Fruit fly (Drosophila melanogaster) whole organism, embryonic: Measurements from ENCODE around the gene CG11294.

Source experiments
- Awh ChIP-seq: fragments of 200-800 bp; sonication (Bioruptor generic); IDR thresholded peaks from 2 replicates; pipeline ENCODE4, ENCODE4 v1.3.6; 2022; ENCODE audit warnings: missing biosample characterization, missing genetic modification characterization
- BtbVII ChIP-seq: fragments of 200-800 bp; sonication (Bioruptor generic); optimal IDR thresholded peaks from 3 replicates; lab custom pipeline; 2017; ENCODE audit warnings: missing biosample characterization, mild to moderate bottlenecking, missing genetic modification characterization
- CG10462 ChIP-seq: fragments of 200-800 bp; sonication (Bioruptor generic); optimal IDR thresholded peaks from 2 replicates; lab custom pipeline; 2016; ENCODE audit warnings: missing biosample characterization, missing genetic modification characterization
- CG10979 ChIP-seq: fragments of 200-800 bp; sonication (Bioruptor generic); optimal IDR thresholded peaks from 2 replicates; lab custom pipeline; 2018; ENCODE audit warnings: missing biosample characterization, mild to moderate bottlenecking, missing genetic modification characterization, moderate library complexity
- CG12299 ChIP-seq: fragments of 200-800 bp; sonication (Bioruptor generic); optimal IDR thresholded peaks from 2 replicates; lab custom pipeline; 2018; ENCODE audit warnings: missing biosample characterization, mild to moderate bottlenecking, missing genetic modification characterization
- CG13296 ChIP-seq: fragments of 200-800 bp; sonication (Bioruptor generic); optimal IDR thresholded peaks from 3 replicates; lab custom pipeline; 2018; ENCODE audit warnings: missing biosample characterization, mild to moderate bottlenecking, missing genetic modification characterization
- CG15479 ChIP-seq: fragments of 200-800 bp; sonication (Bioruptor generic); optimal IDR thresholded peaks from 3 replicates; lab custom pipeline; 2019; ENCODE audit warnings: missing biosample characterization, mild to moderate bottlenecking, missing genetic modification characterization, moderate library complexity
- CG2678 ChIP-seq: fragments of 200-800 bp; sonication (Bioruptor generic); optimal IDR thresholded peaks from 3 replicates; lab custom pipeline; 2019; ENCODE audit warnings: missing biosample characterization, mild to moderate bottlenecking, missing genetic modification characterization, moderate library complexity
- CG30431 ChIP-seq: fragments of 200-800 bp; sonication (Bioruptor generic); optimal IDR thresholded peaks from 2 replicates; lab custom pipeline; 2017; ENCODE audit warnings: missing biosample characterization, missing genetic modification characterization
- CG3847 ChIP-seq: fragments of 200-800 bp; sonication (Bioruptor generic); IDR thresholded peaks from 2 replicates; pipeline ENCODE4 v1.3.6; 2022; ENCODE audit warnings: missing biosample characterization, missing genetic modification characterization
- CG4360 ChIP-seq: fragments of 200-800 bp; sonication (Bioruptor generic); IDR thresholded peaks from 2 replicates; pipeline ENCODE4 v1.3.6; 2022; ENCODE audit warnings: missing biosample characterization, missing genetic modification characterization
- CG5245 ChIP-seq: fragments of 200-800 bp; sonication (Bioruptor generic); optimal IDR thresholded peaks from 3 replicates; lab custom pipeline; 2016; ENCODE audit warnings: missing biosample characterization, missing genetic modification characterization
- CG6683 ChIP-seq: fragments of 200-800 bp; sonication (Bioruptor generic); optimal IDR thresholded peaks from 2 replicates; lab custom pipeline; 2017; ENCODE audit warnings: missing biosample characterization, mild to moderate bottlenecking, missing genetic modification characterization, missing genetic modification reagents
- CG6854 ChIP-seq: fragments of 200-800 bp; sonication (Bioruptor generic); optimal IDR thresholded peaks from 3 replicates; lab custom pipeline; 2017; ENCODE audit warnings: missing biosample characterization, mild to moderate bottlenecking, missing genetic modification characterization
- CG8478 ChIP-seq: fragments of >200 bp; optimal IDR thresholded peaks from 2 replicates; lab custom pipeline; 2018
- Dbx ChIP-seq: fragments of 200-800 bp; sonication (Bioruptor generic); IDR thresholded peaks from 3 replicates; pipeline ENCODE4 v1.3.6; 2022; ENCODE audit warnings: missing biosample characterization, missing genetic modification characterization
- Gug ChIP-seq: fragments of 200-800 bp; sonication (Bioruptor generic); IDR thresholded peaks from 4 replicates; pipeline ENCODE4 v1.3.6; 2022; ENCODE audit warnings: missing biosample characterization, missing genetic modification characterization
- Hmr ChIP-seq: fragments of 200-800 bp; sonication (Bioruptor generic); optimal IDR thresholded peaks from 3 replicates; lab custom pipeline; 2017; ENCODE audit warnings: mild to moderate bottlenecking, missing biosample characterization, missing genetic modification reagents, missing genetic modification characterization
- Hr39 ChIP-seq: fragments of >200 bp; optimal IDR thresholded peaks from 2 replicates; lab custom pipeline; 2017
- Jarid2 ChIP-seq: fragments of 200-800 bp; sonication (Bioruptor generic); optimal IDR thresholded peaks from 3 replicates; lab custom pipeline; 2017; ENCODE audit warnings: mild to moderate bottlenecking, missing biosample characterization, missing genetic modification reagents, missing genetic modification characterization
- Med ChIP-seq: fragments of 200-800 bp; sonication (Bioruptor generic); peaks from one replicate; lab custom pipeline; 2016; ENCODE audit warnings: missing biosample characterization, missing genetic modification characterization, mild to moderate bottlenecking, inconsistent platforms, moderate library complexity
- Mes4 ChIP-seq: fragments of 200-800 bp; sonication (Bioruptor generic); optimal IDR thresholded peaks from 2 replicates; lab custom pipeline; 2016; ENCODE audit warnings: missing biosample characterization, missing genetic modification characterization
- Scr ChIP-seq: fragments of 200-800 bp; sonication (Bioruptor generic); IDR thresholded peaks from 2 replicates; pipeline ENCODE4 v1.3.6; 2022; ENCODE audit warnings: missing biosample characterization, missing genetic modification characterization; ENCODE audit not compliant: partially characterized antibody
- Side ChIP-seq: fragments of 200-800 bp; sonication (Bioruptor generic); optimal IDR thresholded peaks from 2 replicates; lab custom pipeline; 2016; ENCODE audit warnings: missing biosample characterization, missing genetic modification characterization
- Sin3A ChIP-seq: fragments of >200 bp; optimal IDR thresholded peaks from 2 replicates; lab custom pipeline; 2018
- Spps ChIP-seq: fragments of 200-800 bp; sonication (Bioruptor generic); optimal IDR thresholded peaks from 2 replicates; lab custom pipeline; 2018; ENCODE audit warnings: missing biosample characterization, mild to moderate bottlenecking, missing genetic modification characterization
- Ssrp ChIP-seq: fragments of 200-800 bp; sonication (Bioruptor generic); optimal IDR thresholded peaks from 2 replicates; lab custom pipeline; 2018; ENCODE audit warnings: missing biosample characterization, mild to moderate bottlenecking, missing genetic modification characterization, moderate library complexity
- Tbp ChIP-seq: fragments of >200 bp; optimal IDR thresholded peaks from 2 replicates; lab custom pipeline; 2018; ENCODE audit warnings: missing biosample characterization, missing genetic modification characterization
- cato ChIP-seq: fragments of 200-800 bp; sonication (Bioruptor generic); optimal IDR thresholded peaks from 2 replicates; lab custom pipeline; 2016; ENCODE audit warnings: missing biosample characterization, missing genetic modification characterization, borderline replicate concordance
- crol ChIP-seq: fragments of 200-800 bp; sonication (Bioruptor generic); IDR thresholded peaks from 2 replicates; pipeline ENCODE4 v1.3.6; 2022; ENCODE audit warnings: missing biosample characterization, missing genetic modification characterization
- dati ChIP-seq: fragments of 200-800 bp; sonication (Bioruptor generic); IDR thresholded peaks from 2 replicates; pipeline ENCODE4 v1.3.6; 2022; ENCODE audit warnings: missing biosample characterization, missing genetic modification characterization
- dimm ChIP-seq: fragments of 200-800 bp; sonication (Bioruptor generic); IDR thresholded peaks from 2 replicates; pipeline ENCODE4 v1.3.6; 2022; ENCODE audit warnings: missing biosample characterization, missing genetic modification characterization
- dpn ChIP-seq, 2 experiments: fragments of 200-800 bp; sonication (Bioruptor generic); optimal IDR thresholded peaks; 3 replicates each; lab custom pipeline; 2016; ENCODE audit warnings: missing biosample characterization in 2 of 2, missing genetic modification characterization in 2 of 2
- emc ChIP-seq: fragments of 200-800 bp; sonication (Bioruptor generic); optimal IDR thresholded peaks from 2 replicates; lab custom pipeline; 2016; ENCODE audit warnings: missing biosample characterization, missing genetic modification characterization
- h ChIP-seq: fragments of >200 bp; optimal IDR thresholded peaks from 2 replicates; lab custom pipeline; 2017
- insv ChIP-seq, 2 experiments: fragments of 200-800 bp; sonication (Bioruptor generic); optimal IDR thresholded peaks; 3 replicates each; lab custom pipeline; 2016 to 2018; ENCODE audit warnings: missing biosample characterization in 2 of 2, missing genetic modification characterization in 2 of 2
- jumu ChIP-seq: fragments of 200-800 bp; sonication (Bioruptor generic); optimal IDR thresholded peaks from 3 replicates; lab custom pipeline; 2016; ENCODE audit warnings: missing biosample characterization, missing genetic modification characterization
- lola ChIP-seq, 3 experiments: fragments of >200 bp in 2 of 3; fragments of 200-800 bp in 1 of 3; sonication (Bioruptor generic) in 1 of 3; optimal IDR thresholded peaks; 2 replicates each; lab custom pipeline; 2017 to 2019; ENCODE audit warnings: missing biosample characterization in 3 of 3, missing genetic modification characterization in 3 of 3, mild to moderate bottlenecking in 1 of 3, moderate library complexity in 1 of 3
- maf-S ChIP-seq: fragments of 200-800 bp; sonication (Bioruptor generic); optimal IDR thresholded peaks from 2 replicates; lab custom pipeline; 2016; ENCODE audit warnings: missing biosample characterization, missing genetic modification characterization
- onecut ChIP-seq: fragments of 200-800 bp; sonication (Bioruptor generic); IDR thresholded peaks from 2 replicates; pipeline ENCODE4 v1.3.6; 2022; ENCODE audit warnings: missing biosample characterization, missing genetic modification characterization
- phol ChIP-seq: fragments of 200-800 bp; sonication (Bioruptor generic); optimal IDR thresholded peaks from 3 replicates; lab custom pipeline; 2018; ENCODE audit warnings: missing biosample characterization, mild to moderate bottlenecking, missing genetic modification characterization, moderate library complexity
- ranshi ChIP-seq: fragments of 200-800 bp; sonication (Bioruptor generic); IDR thresholded peaks from 2 replicates; pipeline ENCODE4 v1.3.6; 2022; ENCODE audit warnings: missing biosample characterization, missing genetic modification characterization
- repo ChIP-seq: fragments of 200-800 bp; sonication (Bioruptor generic); optimal IDR thresholded peaks from 2 replicates; lab custom pipeline; 2016; ENCODE audit warnings: missing biosample characterization, missing genetic modification characterization
- sisA ChIP-seq: fragments of 200-800 bp; sonication (Bioruptor generic); IDR thresholded peaks from 2 replicates; pipeline ENCODE4 v1.3.6; 2022; ENCODE audit warnings: missing biosample characterization, missing genetic modification characterization
- sr ChIP-seq: fragments of 200-800 bp; sonication (Bioruptor generic); IDR thresholded peaks from 3 replicates; pipeline ENCODE4 v1.3.6; 2022; ENCODE audit warnings: missing biosample characterization, missing genetic modification characterization
- sug ChIP-seq: fragments of 200-800 bp; optimal IDR thresholded peaks from 2 replicates; lab custom pipeline; 2019; ENCODE audit warnings: missing biosample characterization, mild to moderate bottlenecking, missing genetic modification characterization, moderate library complexity
- tap ChIP-seq: fragments of 200-800 bp; optimal IDR thresholded peaks from 3 replicates; lab custom pipeline; 2019; ENCODE audit warnings: missing biosample characterization, mild to moderate bottlenecking, missing genetic modification characterization, moderate library complexity
- tna ChIP-seq: fragments of 200-800 bp; sonication (Bioruptor generic); IDR thresholded peaks from 2 replicates; pipeline ENCODE4 v1.3.6; 2022; ENCODE audit warnings: missing biosample characterization, missing genetic modification characterization; ENCODE audit not compliant: partially characterized antibody
- toy ChIP-seq: fragments of 200-800 bp; sonication (Bioruptor generic); IDR thresholded peaks from 2 replicates; pipeline ENCODE4 v1.3.6; 2022; ENCODE audit warnings: missing biosample characterization, missing genetic modification characterization
- trem ChIP-seq: fragments of 200-800 bp; optimal IDR thresholded peaks from 3 replicates; lab custom pipeline; 2019; ENCODE audit warnings: missing biosample characterization, mild to moderate bottlenecking, missing genetic modification characterization, moderate library complexity
- unpg ChIP-seq: fragments of 200-800 bp; sonication (Bioruptor generic); optimal IDR thresholded peaks from 3 replicates; lab custom pipeline; 2018; ENCODE audit warnings: missing biosample characterization, mild to moderate bottlenecking, missing genetic modification characterization, moderate library complexity
- usp ChIP-seq: fragments of >200 bp; optimal IDR thresholded peaks from 2 replicates; lab custom pipeline; 2017; ENCODE audit warnings: missing biosample characterization, missing genetic modification characterization
- vnd ChIP-seq: fragments of 200-800 bp; sonication (Bioruptor generic); IDR thresholded peaks from 3 replicates; pipeline ENCODE4 v1.3.6; 2022; ENCODE audit warnings: missing biosample characterization, missing genetic modification characterization; ENCODE audit not compliant: partially characterized antibody

Gene CG11294

DNA sequence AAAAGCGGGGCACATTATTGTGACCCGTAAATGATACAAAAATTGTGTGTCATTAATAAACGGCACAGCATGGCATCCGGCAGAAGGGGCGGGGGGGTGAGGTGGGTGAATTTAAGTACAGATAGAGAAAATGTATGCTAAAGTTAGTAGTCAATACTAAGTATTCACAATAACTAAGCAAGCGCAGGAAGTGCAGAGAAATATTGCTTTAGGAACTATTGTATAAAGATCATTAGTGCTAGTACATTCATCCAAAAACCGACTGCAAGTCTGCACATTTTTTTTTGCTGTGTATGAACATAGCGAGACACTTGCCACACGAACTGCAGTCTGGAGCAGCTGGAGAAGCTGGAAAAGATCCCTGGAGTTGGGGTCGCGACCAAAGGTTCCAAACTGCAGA is 24.0 kb downstream of the CG11294 start (continued):
- TF ChIP-seq CG12299 (tag; lab: Kevin White, UChicago) (no peak), unpg (GFP tag; lab: Kevin White, UChicago) (no peak), jumu (no peak), Jarid2 (GFP tag; lab: Kevin White, UChicago) (no peak), CG6854 (GFP tag; lab: Kevin White, UChicago) (no peak), usp (GFP tag; lab: Kevin White, UChicago) (no peak), onecut (peak; percentile 34), Sin3A (lab: Kevin White, UChicago) (no peak), Tbp (GFP tag; lab: Kevin White, UChicago) (no peak), CG8478 (lab: Kevin White, UChicago) (no peak), tna (GFP tag; lab: Robert Waterston, UW) (no peak), CG5245 (GFP tag; lab: Kevin White, UChicago) (no peak), repo (no peak), Side (GFP tag; lab: Kevin White, UChicago) (no peak), CG10462 (GFP tag; lab: Kevin White, UChicago) (no peak), CG6683 (GFP tag; lab: Kevin White, UChicago) (no peak), BtbVII (GFP tag; lab: Kevin White, UChicago) (no peak), trem (tag; lab: Kevin White, UChicago) (no peak), cato (GFP tag; lab: Kevin White, UChicago) (no peak), CG3847 (GFP tag; lab: Robert Waterston, UW) (no peak), Scr (GFP tag; lab: Robert Waterston, UW) (no peak), insv (GFP tag; optimal IDR thresholded peaks at IDR 0.05; lab: Kevin White, UChicago) (no peak), Ssrp (tag; lab: Kevin White, UChicago) (peak; percentile 6), Dbx (GFP tag; lab: Robert Waterston, UW) (no peak), Spps (tag; lab: Kevin White, UChicago) (no peak), maf-S (GFP tag; lab: Kevin White, UChicago) (no peak), Awh (GFP tag; lab: Robert Waterston, UW) (0 out of 2 replicates have a peak, but pooled peaks have one; percentile 30), sisA (GFP tag; lab: Robert Waterston, UW) (peak; percentile 44), Hr39 (no peak), ranshi (peak; percentile 60; the same call in 1 of the 2 replicates), CG2678 (tag; lab: Kevin White, UChicago) (no peak), crol (GFP tag; lab: Robert Waterston, UW) (peak; percentile 39; the same call in 1 of the 2 replicates), Gug (no peak; the same call in 3 of the 4 replicates), CG13296 (GFP tag; lab: Kevin White, UChicago) (no peak), phol (tag; lab: Kevin White, UChicago) (peak; percentile 31), CG30431 (GFP tag; lab: Kevin White, UChicago) (no peak), tap (no peak), sr (GFP tag; lab: Robert Waterston, UW) (no peak), dimm (GFP tag; lab: Robert Waterston, UW) (no peak), h (lab: Kevin White, UChicago) (no peak), Mes4 (no peak), dati (GFP tag; lab: Robert Waterston, UW) (no peak), dpn (GFP tag; optimal IDR thresholded peaks at IDR 0.05; lab: Kevin White, UChicago) (no peak), CG15479 (GFP tag; lab: Kevin White, UChicago) (no peak), emc (no peak), toy (GFP tag; lab: Robert Waterston, UW) (no peak), sug (tag; lab: Kevin White, UChicago) (no peak), vnd (no peak), lola (GFP tag; optimal IDR thresholded peaks at IDR 0.05; lab: Kevin White, UChicago) (peak in 1 of 3 experiments; percentile 44), CG10979 (tag; lab: Kevin White, UChicago) (peak; percentile 50), Hmr (GFP tag; lab: Kevin White, UChicago) (no peak), Med (GFP tag; lab: Kevin White, UChicago) (peak; percentile 26), CG4360 (GFP tag; lab: Robert Waterston, UW) (no peak)
